ENCODE assay signal across 1 fruit fly cellular context in the genomic region with DNA sequence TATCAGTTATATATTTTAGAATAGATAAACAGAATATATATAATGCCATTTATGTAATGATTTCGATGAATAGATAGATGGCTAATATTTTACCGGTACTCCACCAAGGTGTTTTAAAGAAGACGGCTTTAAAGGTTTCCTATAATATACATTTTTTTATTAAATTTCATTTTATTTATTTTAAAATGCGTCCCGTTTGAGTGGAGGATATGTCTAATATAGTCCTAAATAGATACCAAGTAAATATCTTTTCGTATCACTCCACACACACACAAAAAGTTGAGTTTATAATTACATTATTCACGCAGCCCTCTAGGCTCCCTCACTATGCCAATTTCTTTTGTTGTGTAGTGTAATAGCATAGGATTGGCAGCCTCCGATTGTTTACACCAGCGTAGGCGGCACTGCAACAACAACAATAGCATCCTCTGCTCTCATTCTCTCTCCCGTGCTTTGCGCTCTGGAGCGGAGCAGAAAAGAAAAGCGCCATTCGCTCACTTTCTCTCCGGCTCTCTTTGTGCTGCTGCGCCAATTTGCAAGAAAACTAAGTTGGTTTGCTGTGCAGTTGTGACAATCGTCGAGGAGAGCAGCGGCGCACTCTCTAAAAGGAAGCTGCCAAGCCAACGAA.
TF ChIP-seq lines count a peak whose summit lies in the region.

Gene CG12768 (plus strand): TSS at position 578 of the 628 bp plus-strand sequence.

TF ChIP-seq in whole organism, embryonic, 481 proteins besides CTCF, POLR2A, EP300 and RAD21 (continued from another document and continues in another):
- no peak for TF ChIP-seq Eip74EF (GFP tag; optimal IDR thresholded peaks at IDR 0.05; lab: Kevin White, UChicago)
- no peak for TF ChIP-seq chn (GFP tag; optimal IDR thresholded peaks at IDR 0.05; lab: Kevin White, UChicago)
- no peak for TF ChIP-seq CG6272 (GFP tag; IDR thresholded peaks at IDR 0.05; lab: Robert Waterston, UW)
- TF ChIP-seq Tbp (GFP tag; optimal IDR thresholded peaks at IDR 0.05; lab: Kevin White, UChicago), result no peak
- no peak for TF ChIP-seq Aef1 (GFP tag; IDR thresholded peaks at IDR 0.05; lab: Robert Waterston, UW)
- TF ChIP-seq stc (GFP tag; IDR thresholded peaks at IDR 0.05; lab: Robert Waterston, UW), result no peak
- no peak for TF ChIP-seq CG33213 (GFP tag; optimal IDR thresholded peaks at IDR 0.05; lab: Kevin White, UChicago)
- TF ChIP-seq mld (GFP tag; IDR thresholded peaks at IDR 0.05; lab: Robert Waterston, UW; ENCODE audit: partially characterized antibody), result no peak
- TF ChIP-seq Gug (GFP tag; IDR thresholded peaks at IDR 0.05; lab: Robert Waterston, UW), result no peak
- no peak for TF ChIP-seq ap (GFP tag; IDR thresholded peaks at IDR 0.05; lab: Robert Waterston, UW)
- peak; percentile 45 for TF ChIP-seq Meics (GFP tag; optimal IDR thresholded peaks at IDR 0.05; lab: Kevin White, UChicago)
- TF ChIP-seq ash1 (GFP tag; optimal IDR thresholded peaks at IDR 0.05; lab: Kevin White, UChicago), result no peak
- peak; percentile 37; the same call in 1 of the 2 replicates for TF ChIP-seq ara (GFP tag; IDR thresholded peaks at IDR 0.05; lab: Robert Waterston, UW)
- no peak for TF ChIP-seq NK7.1 (GFP tag; optimal IDR thresholded peaks at IDR 0.05; lab: Kevin White, UChicago)
- TF ChIP-seq Dfd (GFP tag; optimal IDR thresholded peaks at IDR 0.05; lab: Kevin White, UChicago), result no peak
- TF ChIP-seq jumu (GFP tag; optimal IDR thresholded peaks at IDR 0.05; lab: Kevin White, UChicago), result no peak
- TF ChIP-seq Sry-β (GFP tag; optimal IDR thresholded peaks at IDR 0.05; lab: Kevin White, UChicago), result no peak
- 0 out of 3 replicates have a peak, but pooled peaks have one; percentile 6 for TF ChIP-seq ase (GFP tag; IDR thresholded peaks at IDR 0.05; lab: Robert Waterston, UW)
- TF ChIP-seq vvl (GFP tag; IDR thresholded peaks at IDR 0.05; lab: Robert Waterston, UW), result no peak
- TF ChIP-seq CG18619 (GFP tag; optimal IDR thresholded peaks at IDR 0.05; lab: Kevin White, UChicago), result peak; percentile 12
- TF ChIP-seq ci (GFP tag; IDR thresholded peaks at IDR 0.05; lab: Robert Waterston, UW), result no peak
- no peak for TF ChIP-seq Ptx1 (GFP tag; IDR thresholded peaks at IDR 0.05; lab: Robert Waterston, UW)
- peak; percentile 25 for TF ChIP-seq CG14710 (tag; optimal IDR thresholded peaks at IDR 0.05; lab: Kevin White, UChicago)
- peak; percentile 32; the same call in 1 of the 2 replicates for TF ChIP-seq slbo (GFP tag; IDR thresholded peaks at IDR 0.05; lab: Robert Waterston, UW)
- TF ChIP-seq CG10267 (tag; optimal IDR thresholded peaks at IDR 0.05; lab: Kevin White, UChicago), result peak; percentile 43
- TF ChIP-seq ken (GFP tag; IDR thresholded peaks at IDR 0.05; lab: Robert Waterston, UW), result no peak
- TF ChIP-seq CG6854 (GFP tag; optimal IDR thresholded peaks at IDR 0.05; lab: Kevin White, UChicago), result peak; percentile 16
- TF ChIP-seq lola (GFP tag; optimal IDR thresholded peaks at IDR 0.05; lab: Kevin White, UChicago), result peak in 1 of 3 experiments; percentile 52
- peak; percentile 9 for TF ChIP-seq Hr3 (GFP tag; optimal IDR thresholded peaks at IDR 0.05; lab: Kevin White, UChicago)
- no peak for TF ChIP-seq CG17802 (tag; optimal IDR thresholded peaks at IDR 0.05; lab: Kevin White, UChicago)
- no peak for TF ChIP-seq HHEX (GFP tag; optimal IDR thresholded peaks at IDR 0.05; lab: Kevin White, UChicago)
- TF ChIP-seq Taf1 (GFP tag; IDR thresholded peaks at IDR 0.05; lab: Robert Waterston, UW), result no peak
- TF ChIP-seq vnd (GFP tag; IDR thresholded peaks at IDR 0.05; lab: Robert Waterston, UW; ENCODE audit: partially characterized antibody), result no peak
- TF ChIP-seq insv (GFP tag; optimal IDR thresholded peaks at IDR 0.05; lab: Kevin White, UChicago), result no peak
- TF ChIP-seq CG4424 (GFP tag; optimal IDR thresholded peaks at IDR 0.05; lab: Kevin White, UChicago), result peak; percentile 33
- TF ChIP-seq CG10209 (GFP tag; optimal IDR thresholded peaks at IDR 0.05; lab: Kevin White, UChicago), result peak; percentile 51
- no peak for TF ChIP-seq CG17359 (tag; optimal IDR thresholded peaks at IDR 0.05; lab: Kevin White, UChicago)
- TF ChIP-seq CG7987 (GFP tag; optimal IDR thresholded peaks at IDR 0.05; lab: Kevin White, UChicago), result no peak
- no peak for TF ChIP-seq tx (GFP tag; optimal IDR thresholded peaks at IDR 0.05; lab: Kevin White, UChicago)
- TF ChIP-seq CG8290 (GFP tag; optimal IDR thresholded peaks at IDR 0.05; lab: Kevin White, UChicago), result no peak
- no peak for TF ChIP-seq CG8290 (tag; optimal IDR thresholded peaks at IDR 0.05; lab: Kevin White, UChicago)
- no peak for TF ChIP-seq Dref (GFP tag; IDR thresholded peaks at IDR 0.05; lab: Robert Waterston, UW)
- TF ChIP-seq Optix (GFP tag; IDR thresholded peaks at IDR 0.05; lab: Robert Waterston, UW), result no peak
- TF ChIP-seq corto (GFP tag; optimal IDR thresholded peaks at IDR 0.05; lab: Kevin White, UChicago), result no peak
- TF ChIP-seq Stat92E (GFP tag; optimal IDR thresholded peaks at IDR 0.05; lab: Kevin White, UChicago), result no peak
- TF ChIP-seq CG5245 (GFP tag; optimal IDR thresholded peaks at IDR 0.05; lab: Kevin White, UChicago), result no peak
- TF ChIP-seq CG8388 (GFP tag; optimal IDR thresholded peaks at IDR 0.05; lab: Kevin White, UChicago), result peak; percentile 20
- TF ChIP-seq Drgx (GFP tag; IDR thresholded peaks at IDR 0.05; lab: Robert Waterston, UW), result no peak
- TF ChIP-seq CG12769 (tag; optimal IDR thresholded peaks at IDR 0.05; lab: Kevin White, UChicago), result no peak
- TF ChIP-seq pb (GFP tag; optimal IDR thresholded peaks at IDR 0.05; lab: Kevin White, UChicago), result no peak
- TF ChIP-seq CG15479 (GFP tag; optimal IDR thresholded peaks at IDR 0.05; lab: Kevin White, UChicago), result no peak
- TF ChIP-seq crc (GFP tag; optimal IDR thresholded peaks at IDR 0.05; lab: Kevin White, UChicago), result no peak
- peak; percentile 44 for TF ChIP-seq CG8924 (tag; optimal IDR thresholded peaks at IDR 0.05; lab: Kevin White, UChicago)
- peak; percentile 17 for TF ChIP-seq gsb-n (tag; optimal IDR thresholded peaks at IDR 0.05; lab: Kevin White, UChicago)
- TF ChIP-seq CG3407 (GFP tag; optimal IDR thresholded peaks at IDR 0.05; lab: Kevin White, UChicago), result no peak
- TF ChIP-seq HLHmδ (GFP tag; optimal IDR thresholded peaks at IDR 0.05; lab: Kevin White, UChicago), result no peak
- TF ChIP-seq CG2678 (tag; optimal IDR thresholded peaks at IDR 0.05; lab: Kevin White, UChicago), result no peak
- TF ChIP-seq sqz (GFP tag; optimal IDR thresholded peaks at IDR 0.05; lab: Kevin White, UChicago), result no peak
- TF ChIP-seq jing (GFP tag; optimal IDR thresholded peaks at IDR 0.05; lab: Kevin White, UChicago), result no peak
- no peak for TF ChIP-seq da (GFP tag; optimal IDR thresholded peaks at IDR 0.05; lab: Kevin White, UChicago)
- no peak for TF ChIP-seq Rfx (GFP tag; IDR thresholded peaks at IDR 0.05; lab: Robert Waterston, UW)
- no peak for TF ChIP-seq Hr78 (GFP tag; optimal IDR thresholded peaks at IDR 0.05; lab: Kevin White, UChicago)
- no peak for TF ChIP-seq Bdp1 (GFP tag; optimal IDR thresholded peaks at IDR 0.05; lab: Kevin White, UChicago)
- TF ChIP-seq Pdp1 (GFP tag; optimal IDR thresholded peaks at IDR 0.05; lab: Kevin White, UChicago), result no peak
- TF ChIP-seq danr (GFP tag; IDR thresholded peaks at IDR 0.05; lab: Robert Waterston, UW), result no peak
- TF ChIP-seq CG6654 (GFP tag; optimal IDR thresholded peaks at IDR 0.05; lab: Kevin White, UChicago), result no peak
- no peak for TF ChIP-seq CG10654 (GFP tag; optimal IDR thresholded peaks at IDR 0.05; lab: Kevin White, UChicago)
- TF ChIP-seq inv (GFP tag; IDR thresholded peaks at IDR 0.05; lab: Robert Waterston, UW; ENCODE audit: partially characterized antibody), result no peak
- TF ChIP-seq CG32772 (GFP tag; IDR thresholded peaks at IDR 0.05; lab: Robert Waterston, UW), result no peak
- TF ChIP-seq CHES-1-like (GFP tag; optimal IDR thresholded peaks at IDR 0.05; lab: Kevin White, UChicago), result no peak
- TF ChIP-seq CG17361 (GFP tag; IDR thresholded peaks at IDR 0.05; lab: Robert Waterston, UW), result peak; percentile 71; the same call in 2 of the 3 replicates
- TF ChIP-seq Chrac-16 (GFP tag; optimal IDR thresholded peaks at IDR 0.05; lab: Kevin White, UChicago), result no peak
- TF ChIP-seq dmrt99B (tag; optimal IDR thresholded peaks at IDR 0.05; lab: Kevin White, UChicago), result peak; percentile 41
- peak; percentile 30 for TF ChIP-seq CG1529 (GFP tag; optimal IDR thresholded peaks at IDR 0.05; lab: Kevin White, UChicago)
- no peak for TF ChIP-seq Poxn (GFP tag; IDR thresholded peaks at IDR 0.05; lab: Robert Waterston, UW)
- no peak for TF ChIP-seq dm (GFP tag; optimal IDR thresholded peaks at IDR 0.05; lab: Kevin White, UChicago)
- TF ChIP-seq so (GFP tag; IDR thresholded peaks at IDR 0.05; lab: Robert Waterston, UW), result no peak
- TF ChIP-seq CG6813 (GFP tag; optimal IDR thresholded peaks at IDR 0.05; lab: Kevin White, UChicago), result no peak
- TF ChIP-seq CG14014 (GFP tag; IDR thresholded peaks at IDR 0.05; lab: Robert Waterston, UW), result no peak
- TF ChIP-seq bcd (GFP tag; optimal IDR thresholded peaks at IDR 0.05; lab: Kevin White, UChicago), result no peak
- no peak for TF ChIP-seq dati (GFP tag; IDR thresholded peaks at IDR 0.05; lab: Robert Waterston, UW)
- TF ChIP-seq CG13894 (tag; optimal IDR thresholded peaks at IDR 0.05; lab: Kevin White, UChicago), result no peak
- TF ChIP-seq abd-A (tag; optimal IDR thresholded peaks at IDR 0.05; lab: Kevin White, UChicago), result no peak
- TF ChIP-seq Elba2 (GFP tag; optimal IDR thresholded peaks at IDR 0.05; lab: Kevin White, UChicago), result no peak
- TF ChIP-seq Myb (GFP tag; optimal IDR thresholded peaks at IDR 0.05; lab: Kevin White, UChicago), result no peak
- no peak for TF ChIP-seq zfh2 (GFP tag; optimal IDR thresholded peaks at IDR 0.05; lab: Kevin White, UChicago)
- peak; percentile 61 for TF ChIP-seq CG9727 (GFP tag; optimal IDR thresholded peaks at IDR 0.05; lab: Kevin White, UChicago)
- TF ChIP-seq CG4360 (GFP tag; IDR thresholded peaks at IDR 0.05; lab: Robert Waterston, UW), result peak; percentile 87
- TF ChIP-seq CG10979 (tag; optimal IDR thresholded peaks at IDR 0.05; lab: Kevin White, UChicago), result peak; percentile 54
- TF ChIP-seq CG6175 (GFP tag; IDR thresholded peaks at IDR 0.05; lab: Robert Waterston, UW), result no peak
- peak; percentile 13 for TF ChIP-seq lab (GFP tag; optimal IDR thresholded peaks at IDR 0.05; lab: Kevin White, UChicago)
- no peak for TF ChIP-seq CG17568 (GFP tag; optimal IDR thresholded peaks at IDR 0.05; lab: Kevin White, UChicago)
- TF ChIP-seq CG16815 (GFP tag; optimal IDR thresholded peaks at IDR 0.05; lab: Kevin White, UChicago), result peak; percentile 18
- no peak for TF ChIP-seq eyg (GFP tag; optimal IDR thresholded peaks at IDR 0.05; lab: Kevin White, UChicago)
- TF ChIP-seq CG10431 (GFP tag; optimal IDR thresholded peaks at IDR 0.05; lab: Kevin White, UChicago), result no peak
- peak; percentile 8 for TF ChIP-seq dmrt11E (tag; optimal IDR thresholded peaks at IDR 0.05; lab: Kevin White, UChicago)
- no peak for TF ChIP-seq ftz-f1 (GFP tag; optimal IDR thresholded peaks at IDR 0.05; lab: Kevin White, UChicago)
- TF ChIP-seq phol (tag; optimal IDR thresholded peaks at IDR 0.05; lab: Kevin White, UChicago), result peak; percentile 48
- no peak for TF ChIP-seq lbe (GFP tag; optimal IDR thresholded peaks at IDR 0.05; lab: Kevin White, UChicago)
- TF ChIP-seq prd (optimal IDR thresholded peaks at IDR 0.05; lab: Kevin White, UChicago), result no peak
- TF ChIP-seq prd (GFP tag; IDR thresholded peaks at IDR 0.05; lab: Robert Waterston, UW), result no peak
- no peak for TF ChIP-seq Ravus (GFP tag; IDR thresholded peaks at IDR 0.05; lab: Robert Waterston, UW)
- no peak for TF ChIP-seq dan (GFP tag; IDR thresholded peaks at IDR 0.05; lab: Robert Waterston, UW)
- TF ChIP-seq pita (GFP tag; optimal IDR thresholded peaks at IDR 0.05; lab: Kevin White, UChicago), result no peak
- no peak for TF ChIP-seq maf-S (GFP tag; optimal IDR thresholded peaks at IDR 0.05; lab: Kevin White, UChicago)
- peak; percentile 25 for TF ChIP-seq Sox102F (GFP tag; optimal IDR thresholded peaks at IDR 0.05; lab: Kevin White, UChicago)
- no peak for TF ChIP-seq E2f2 (GFP tag; IDR thresholded peaks at IDR 0.05; lab: Robert Waterston, UW)
- TF ChIP-seq mirr (GFP tag; optimal IDR thresholded peaks at IDR 0.05; lab: Kevin White, UChicago), result no peak
- TF ChIP-seq H2.0 (GFP tag; IDR thresholded peaks at IDR 0.05; lab: Robert Waterston, UW), result no peak
- no peak for TF ChIP-seq onecut (GFP tag; IDR thresholded peaks at IDR 0.05; lab: Robert Waterston, UW)
- TF ChIP-seq pros (GFP tag; optimal IDR thresholded peaks at IDR 0.05; lab: Kevin White, UChicago), result no peak
- TF ChIP-seq Hr39 (optimal IDR thresholded peaks at IDR 0.05; lab: Kevin White, UChicago), result no peak
- no peak for TF ChIP-seq wek (GFP tag; optimal IDR thresholded peaks at IDR 0.05; lab: Kevin White, UChicago)
- TF ChIP-seq sisA (GFP tag; IDR thresholded peaks at IDR 0.05; lab: Robert Waterston, UW), result no peak
- no peak for TF ChIP-seq stwl (tag; optimal IDR thresholded peaks at IDR 0.05; lab: Kevin White, UChicago)
- no peak for TF ChIP-seq repo (GFP tag; optimal IDR thresholded peaks at IDR 0.05; lab: Kevin White, UChicago)
- no peak for TF ChIP-seq ind (GFP tag; optimal IDR thresholded peaks at IDR 0.05; lab: Kevin White, UChicago)
- no peak for TF ChIP-seq CG4404 (GFP tag; IDR thresholded peaks at IDR 0.05; lab: Robert Waterston, UW)
- no peak for TF ChIP-seq fd64A (GFP tag; optimal IDR thresholded peaks at IDR 0.05; lab: Kevin White, UChicago)
- TF ChIP-seq disco-r (GFP tag; optimal IDR thresholded peaks at IDR 0.05; lab: Kevin White, UChicago), result no peak
- no peak for TF ChIP-seq zen2 (GFP tag; IDR thresholded peaks at IDR 0.05; lab: Robert Waterston, UW; ENCODE audit: partially characterized antibody)
- TF ChIP-seq Rx (GFP tag; IDR thresholded peaks at IDR 0.05; lab: Robert Waterston, UW), result no peak
- no peak for TF ChIP-seq pnt (GFP tag; optimal IDR thresholded peaks at IDR 0.05; lab: Kevin White, UChicago)
- peak; percentile 7 for TF ChIP-seq Usf (GFP tag; optimal IDR thresholded peaks at IDR 0.05; lab: Kevin White, UChicago)
- no peak for TF ChIP-seq Adf1 (GFP tag; IDR thresholded peaks at IDR 0.05; lab: Robert Waterston, UW)
- TF ChIP-seq CG30431 (GFP tag; optimal IDR thresholded peaks at IDR 0.05; lab: Kevin White, UChicago), result peak; percentile 3
- TF ChIP-seq hbn (GFP tag; IDR thresholded peaks at IDR 0.05; lab: Robert Waterston, UW; ENCODE audit: partially characterized antibody), result 0 out of 2 replicates have a peak, but pooled peaks have one; percentile 22
- TF ChIP-seq CG11247 (GFP tag; IDR thresholded peaks at IDR 0.05; lab: Robert Waterston, UW), result no peak
- no peak for TF ChIP-seq CG16813 (GFP tag; IDR thresholded peaks at IDR 0.05; lab: Robert Waterston, UW; ENCODE audit: partially characterized antibody)
- no peak for TF ChIP-seq CG14860 (GFP tag; IDR thresholded peaks at IDR 0.05; lab: Robert Waterston, UW; ENCODE audit: partially characterized antibody)
